Worm (Caenorhabditis elegans): ENCODE data around the gene glo-3.

ce11 chrX:10488763-10489162, 44.7 kb upstream of the glo-3 start, which contains the start of gene C33D3.4:
- TF ChIP-seq lsy-2 (tag; optimal IDR thresholded peaks at IDR 0.05) (no peak), nhr-12 (tag; optimal IDR thresholded peaks at IDR 0.05) (no peak), nhr-237 (tag; optimal IDR thresholded peaks at IDR 0.05) (no peak), mab-5 (tag; optimal IDR thresholded peaks at IDR 0.05) (no peak), snpc-4 (tag; optimal IDR thresholded peaks at IDR 0.05) (no peak), pha-4 (tag; optimal IDR thresholded peaks at IDR 0.05) (no peak), elt-1 (tag; optimal IDR thresholded peaks at IDR 0.05; ENCODE audit: borderline replicate concordance, insufficient read depth) (no peak), unc-62 (GFP tag; optimal IDR thresholded peaks at IDR 0.05) (no peak), lin-13 (tag; optimal IDR thresholded peaks at IDR 0.05) (no peak), ceh-83 (GFP tag; optimal IDR thresholded peaks at IDR 0.05) (no peak), ztf-11 (tag; optimal IDR thresholded peaks at IDR 0.05) (no peak), unc-120 (tag; optimal IDR thresholded peaks at IDR 0.05; ENCODE audit: poor library complexity, severe bottlenecking) (no peak), nhr-28 (tag; optimal IDR thresholded peaks at IDR 0.05) (no peak), M03D4.4 (tag; optimal IDR thresholded peaks at IDR 0.05) (no peak)

All from whole organism, mixed stage, embryonic.